Worm (Caenorhabditis elegans) whole organism, L2 larva: ENCODE results near the gene srw-54.

Experiments
- R02D3.7 ChIP-seq: fragments of 150-350 bp; optimal IDR thresholded peaks from 2 replicates; lab custom pipeline; 2014; ENCODE audit warnings: missing biosample characterization, missing genetic modification characterization
- Y55F3AM.14 ChIP-seq: fragments of 200-800 bp; sonication (Bioruptor generic); optimal IDR thresholded peaks from 2 replicates; lab custom pipeline; 2018; ENCODE audit warnings: mild to moderate bottlenecking, missing genetic modification characterization, missing compliant biosample characterization
- ZK546.5 ChIP-seq: sonication (generic microtip); optimal IDR thresholded peaks from 2 replicates; lab custom pipeline; 2017; ENCODE audit warnings: missing biosample characterization, missing genetic modification characterization
- blmp-1 ChIP-seq: sonication (generic microtip); optimal IDR thresholded peaks from 2 replicates; lab custom pipeline; 2017; ENCODE audit warnings: missing genetic modification characterization, mild to moderate bottlenecking, missing compliant biosample characterization, antibody characterized with exemption, moderate library complexity; ENCODE audit not compliant: insufficient read depth
- ceh-16 ChIP-seq: fragments of 150-350 bp; optimal IDR thresholded peaks from 2 replicates; lab custom pipeline; 2014; ENCODE audit warnings: missing biosample characterization, missing genetic modification characterization
- crh-2 ChIP-seq: sonication (generic microtip); optimal IDR thresholded peaks from 2 replicates; lab custom pipeline; 2017; ENCODE audit warnings: missing biosample characterization, missing genetic modification characterization
- dmd-4 ChIP-seq: sonication (generic microtip); optimal IDR thresholded peaks from 2 replicates; lab custom pipeline; 2017; ENCODE audit warnings: missing biosample characterization, missing genetic modification characterization
- egl-27 ChIP-seq: sonication (generic microtip); optimal IDR thresholded peaks from 3 replicates; lab custom pipeline; 2017; ENCODE audit warnings: missing biosample characterization, missing genetic modification reagents, missing genetic modification characterization
- fos-1 ChIP-seq: fragments of 150-350 bp; optimal IDR thresholded peaks from 2 replicates; lab custom pipeline; 2014; ENCODE audit warnings: missing biosample characterization, missing genetic modification characterization
- gmeb-1 ChIP-seq: fragments of 150-350 bp; optimal IDR thresholded peaks from 2 replicates; lab custom pipeline; 2014; ENCODE audit warnings: missing biosample characterization, missing genetic modification characterization
- lin-11 ChIP-seq: fragments of 150-350 bp; sonication (generic microtip); optimal IDR thresholded peaks from 2 replicates; lab custom pipeline; 2014; ENCODE audit warnings: missing biosample characterization, missing genetic modification characterization, inconsistent platforms, mixed read lengths
- lin-13 ChIP-seq: fragments of 150-350 bp; optimal IDR thresholded peaks from 2 replicates; lab custom pipeline; 2014; ENCODE audit warnings: missing biosample characterization, missing genetic modification reagents, missing genetic modification characterization
- mab-5 ChIP-seq: fragments of 150-350 bp; optimal IDR thresholded peaks from 2 replicates; lab custom pipeline; 2014; ENCODE audit warnings: missing biosample characterization, missing genetic modification characterization
- mbf-1 ChIP-seq: sonication (generic microtip); optimal IDR thresholded peaks from 2 replicates; lab custom pipeline; 2017; ENCODE audit warnings: missing biosample characterization, missing genetic modification characterization
- mdl-1 ChIP-seq, 2 experiments: fragments of 150-350 bp in 1 of 2; sonication (generic microtip) in 1 of 2; optimal IDR thresholded peaks; 2 replicates each; lab custom pipeline; 2017; ENCODE audit warnings: missing biosample characterization in 2 of 2, missing genetic modification characterization in 2 of 2
- nhr-10 ChIP-seq: sonication (generic microtip); optimal IDR thresholded peaks from 2 replicates; lab custom pipeline; 2017; ENCODE audit warnings: missing biosample characterization, missing genetic modification characterization
- nhr-237 ChIP-seq: fragments of 150-350 bp; optimal IDR thresholded peaks from 2 replicates; lab custom pipeline; 2014; ENCODE audit warnings: missing biosample characterization, missing genetic modification characterization
- nhr-25 ChIP-seq: fragments of 150-350 bp; sonication (generic microtip); optimal IDR thresholded peaks from 3 replicates; lab custom pipeline; 2014; ENCODE audit warnings: missing biosample characterization, missing genetic modification characterization
- nhr-77 ChIP-seq: fragments of 150-350 bp; optimal IDR thresholded peaks from 2 replicates; lab custom pipeline; 2014; ENCODE audit warnings: missing biosample characterization, missing genetic modification characterization
- peb-1 ChIP-seq: fragments of 150-350 bp; optimal IDR thresholded peaks from 2 replicates; lab custom pipeline; 2014; ENCODE audit warnings: missing biosample characterization, missing genetic modification characterization
- sem-4 ChIP-seq: fragments of 150-350 bp; optimal IDR thresholded peaks from 2 replicates; lab custom pipeline; 2014; ENCODE audit warnings: missing biosample characterization, missing genetic modification reagents, missing genetic modification characterization
- skn-1 ChIP-seq: sonication (generic microtip); optimal IDR thresholded peaks from 2 replicates; lab custom pipeline; 2017; ENCODE audit warnings: missing biosample characterization, missing genetic modification characterization
- sma-3 ChIP-seq: sonication (generic microtip); optimal IDR thresholded peaks from 2 replicates; lab custom pipeline; 2016; ENCODE audit warnings: missing genetic modification reagents, missing genetic modification characterization, missing compliant biosample characterization
- sma-9 ChIP-seq, 2 experiments: fragments of 150-350 bp in 1 of 2; sonication (generic microtip) in 1 of 2; optimal IDR thresholded peaks; 2 replicates each; lab custom pipeline; 2014 to 2016; ENCODE audit warnings: missing genetic modification characterization in 2 of 2, mild to moderate bottlenecking in 1 of 2, missing biosample characterization in 1 of 2, missing compliant biosample characterization in 1 of 2, missing genetic modification reagents in 1 of 2, moderate library complexity in 1 of 2
- snpc-4 ChIP-seq: fragments of 150-350 bp; optimal IDR thresholded peaks from 2 replicates; lab custom pipeline; 2014; ENCODE audit warnings: missing biosample characterization, missing genetic modification characterization
- unc-39 ChIP-seq: fragments of 150-350 bp; optimal IDR thresholded peaks from 2 replicates; lab custom pipeline; 2014; ENCODE audit warnings: missing biosample characterization, missing genetic modification characterization
- unc-55 ChIP-seq: fragments of 150-350 bp; sonication (generic microtip); optimal IDR thresholded peaks from 3 replicates; lab custom pipeline; 2014; ENCODE audit warnings: missing biosample characterization, missing genetic modification reagents, missing genetic modification characterization

srw-54 gene

DNA sequence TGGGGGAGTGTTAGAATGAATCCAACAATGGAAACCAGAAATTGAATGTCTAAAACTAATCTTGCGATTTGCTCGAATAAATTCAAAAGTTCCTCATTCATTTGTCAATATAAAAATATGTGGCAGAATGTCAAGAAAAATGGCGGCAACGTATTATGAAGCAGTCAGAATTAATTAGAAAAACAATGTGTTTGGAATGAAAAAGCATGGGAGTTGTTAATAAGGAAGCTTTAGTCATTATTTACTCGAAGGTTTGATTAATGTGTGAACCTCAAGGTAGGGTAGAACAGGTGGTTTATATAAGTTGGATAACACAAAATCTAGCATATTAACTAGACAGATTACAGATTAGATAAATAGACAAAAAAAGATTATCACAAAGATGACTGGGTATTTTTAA is 27.1 kb downstream of the srw-54 start, which contains the start of gene srw-76:
Gene srw-76, minus strand, starts transcription at position 101 of the 400 bp plus-strand sequence.
- TF ChIP-seq skn-1 (tag; lab: Kevin White, UChicago): no peak
- no peak for TF ChIP-seq ZK546.5
- no peak for TF ChIP-seq Y55F3AM.14 (GFP tag; lab: Kevin White, UChicago)
- no peak for TF ChIP-seq unc-39 (tag; lab: Kevin White, UChicago)
- TF ChIP-seq sma-3 (GFP tag; lab: Kevin White, UChicago): no peak
- no peak for TF ChIP-seq lin-13 (GFP tag; lab: Kevin White, UChicago)

ce11 chrV:16640366-16640765 is 29.2 kb downstream of the srw-54 start:
- TF ChIP-seq R02D3.7 (tag; lab: Kevin White, UChicago) (no peak), sem-4 (no peak)

DNA sequence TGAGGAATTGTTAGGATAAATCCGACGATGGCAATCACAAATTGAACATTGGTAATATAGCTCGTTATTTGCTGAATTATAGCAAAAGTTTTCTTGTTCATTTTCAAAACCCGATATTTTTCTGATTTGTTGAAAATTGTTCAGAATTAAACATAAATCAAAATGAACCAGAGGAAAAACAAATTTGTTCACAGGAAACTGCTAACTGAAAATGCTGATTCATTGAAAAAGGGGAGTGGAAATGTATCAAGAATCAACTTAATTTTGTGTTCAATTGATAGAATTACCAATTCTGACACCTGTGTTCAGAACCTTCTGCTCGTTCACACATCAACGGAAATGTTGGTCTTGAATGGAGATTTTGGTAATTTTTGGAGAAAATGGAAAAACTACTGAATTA is 32.4 kb downstream of the srw-54 start, which contains the start of gene srw-77:
Gene srw-77, minus strand, starts transcription at position 101 of the 400 bp plus-strand sequence.
- no peak for TF ChIP-seq Y55F3AM.14 (GFP tag; lab: Kevin White, UChicago)
- TF ChIP-seq R02D3.7 (tag; lab: Kevin White, UChicago): no peak
- no peak for TF ChIP-seq mdl-1 (tag; optimal IDR thresholded peaks at IDR 0.05; lab: Kevin White, UChicago)
- TF ChIP-seq fos-1 (tag; lab: Kevin White, UChicago): no peak
- no peak for TF ChIP-seq mbf-1 (tag; lab: Kevin White, UChicago)
- no peak for TF ChIP-seq ZK546.5
- TF ChIP-seq unc-55 (GFP tag; lab: Kevin White, UChicago): no peak
- TF ChIP-seq gmeb-1: no peak
- no peak for TF ChIP-seq egl-27 (tag; lab: Kevin White, UChicago)
- TF ChIP-seq lin-11 (tag; lab: Kevin White, UChicago): no peak
- no peak for TF ChIP-seq dmd-4 (tag; lab: Kevin White, UChicago)
- TF ChIP-seq mab-5 (tag; lab: Kevin White, UChicago): no peak
- TF ChIP-seq sma-9 (GFP tag; optimal IDR thresholded peaks at IDR 0.05; lab: Kevin White, UChicago): no peak
- no peak for TF ChIP-seq sma-9 (tag; optimal IDR thresholded peaks at IDR 0.05; lab: Kevin White, UChicago)
- TF ChIP-seq nhr-237 (tag; lab: Kevin White, UChicago): no peak

DNA sequence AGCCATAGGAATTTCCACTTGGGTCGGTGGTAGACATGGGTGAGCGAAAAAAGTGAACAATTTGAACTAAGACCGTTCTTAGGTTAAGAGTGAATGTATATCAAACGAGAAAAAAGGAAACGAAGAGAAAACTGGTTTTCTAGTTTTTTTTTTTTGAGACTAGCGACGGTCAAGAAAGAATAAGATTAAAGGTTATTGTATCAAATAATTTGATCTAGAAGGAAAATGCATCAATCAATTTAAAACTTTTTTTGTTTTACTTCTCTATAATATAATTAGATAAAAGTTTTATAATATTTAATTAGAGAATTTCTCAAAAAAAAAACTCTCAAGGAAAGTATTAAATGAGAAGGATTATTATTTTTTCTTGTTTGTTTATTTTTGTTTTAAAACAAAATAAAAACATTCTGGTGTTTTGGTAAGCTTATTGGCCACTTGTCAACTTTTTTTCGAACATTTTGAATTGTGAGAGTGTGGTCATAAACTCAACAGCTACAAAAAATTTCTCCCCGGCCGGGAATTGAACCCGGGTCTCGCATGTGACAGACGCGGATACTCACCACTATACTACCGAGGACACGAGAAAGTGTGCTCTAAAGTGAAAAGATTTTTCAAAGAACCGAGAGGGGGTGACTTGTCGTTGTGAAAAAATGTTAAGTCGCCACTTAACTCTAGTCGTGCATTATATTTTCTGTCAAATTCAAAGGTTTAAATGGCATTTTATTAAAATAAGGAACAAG is 34.2 kb downstream of the srw-54 start, which contains the start of gene W06G6.17:
Gene W06G6.17, minus strand, starts transcription at position 51 of the 740 bp plus-strand sequence.
- no peak for TF ChIP-seq nhr-10 (tag; lab: Kevin White, UChicago)
- no peak for TF ChIP-seq Y55F3AM.14 (GFP tag; lab: Kevin White, UChicago)
- no peak for TF ChIP-seq nhr-25 (tag; lab: Kevin White, UChicago)
- no peak for TF ChIP-seq ceh-16 (tag; lab: Kevin White, UChicago)
- no peak for TF ChIP-seq lin-11 (tag; lab: Kevin White, UChicago)
- no peak for TF ChIP-seq unc-39 (tag; lab: Kevin White, UChicago)

- no peak for TF ChIP-seq nhr-10 (tag; lab: Kevin White, UChicago)
- TF ChIP-seq unc-39 (tag; lab: Kevin White, UChicago): no peak
- TF ChIP-seq lin-13 (GFP tag; lab: Kevin White, UChicago): no peak
- TF ChIP-seq mbf-1 (tag; lab: Kevin White, UChicago): no peak
- no peak for TF ChIP-seq egl-27 (tag; lab: Kevin White, UChicago)
- TF ChIP-seq snpc-4 (tag; lab: Kevin White, UChicago): no peak
- no peak for TF ChIP-seq fos-1 (tag; lab: Kevin White, UChicago)
- no peak for TF ChIP-seq ceh-16 (tag; lab: Kevin White, UChicago)
- no peak for TF ChIP-seq sma-3 (GFP tag; lab: Kevin White, UChicago)
- no peak for TF ChIP-seq Y55F3AM.14 (GFP tag; lab: Kevin White, UChicago)
- TF ChIP-seq lin-11 (tag; lab: Kevin White, UChicago): no peak
- TF ChIP-seq mab-5 (tag; lab: Kevin White, UChicago): no peak
- TF ChIP-seq peb-1 (tag; lab: Kevin White, UChicago): no peak
- no peak for TF ChIP-seq nhr-77
- no peak for TF ChIP-seq blmp-1 (tag; lab: Kevin White, UChicago)
- TF ChIP-seq mdl-1 (tag; optimal IDR thresholded peaks at IDR 0.05; lab: Kevin White, UChicago): no peak
- no peak for TF ChIP-seq crh-2 (tag; lab: Kevin White, UChicago)
- TF ChIP-seq, all 48 proteins: peak for 0
Observed at ce11 chrV:16646372-16646771, 35.2 kb downstream of the srw-54 start, which contains the start of gene W06G6.9. Gene W06G6.9 (minus strand): TSS chrV:16646472.
